Worm (Caenorhabditis elegans) whole organism, L2 larva: ENCODE data around the gene spin-3.
A peak's percentile ranks its signal among the peaks of the same experiment; 100 is the strongest.

ENCODE experiments used
- C34F6.9 ChIP-seq: fragments of 150-350 bp; optimal IDR thresholded peaks from 2 replicates; lab custom pipeline; 2014; ENCODE audit warnings: missing biosample characterization, missing genetic modification characterization
- F13H6.1 ChIP-seq: sonication (generic microtip); optimal IDR thresholded peaks from 2 replicates; lab custom pipeline; 2016; ENCODE audit warnings: missing genetic modification characterization, missing compliant biosample characterization
- R02D3.7 ChIP-seq: fragments of 150-350 bp; optimal IDR thresholded peaks from 2 replicates; lab custom pipeline; 2014; ENCODE audit warnings: missing biosample characterization, missing genetic modification characterization
- Y55F3AM.14 ChIP-seq: fragments of 200-800 bp; sonication (Bioruptor generic); optimal IDR thresholded peaks from 2 replicates; lab custom pipeline; 2018; ENCODE audit warnings: mild to moderate bottlenecking, missing genetic modification characterization, missing compliant biosample characterization
- ZK546.5 ChIP-seq: sonication (generic microtip); optimal IDR thresholded peaks from 2 replicates; lab custom pipeline; 2017; ENCODE audit warnings: missing biosample characterization, missing genetic modification characterization
- alr-1 ChIP-seq: fragments of 150-350 bp; optimal IDR thresholded peaks from 2 replicates; lab custom pipeline; 2014; ENCODE audit warnings: missing biosample characterization, missing genetic modification characterization
- aly-2 ChIP-seq: fragments of 150-350 bp; optimal IDR thresholded peaks from 2 replicates; lab custom pipeline; 2014; ENCODE audit warnings: missing biosample characterization, missing genetic modification characterization
- ama-1 ChIP-seq: fragments of 150-350 bp; optimal IDR thresholded peaks from 2 replicates; lab custom pipeline; 2018; ENCODE audit warnings: inconsistent platforms
- blmp-1 ChIP-seq: sonication (generic microtip); optimal IDR thresholded peaks from 2 replicates; lab custom pipeline; 2017; ENCODE audit warnings: missing genetic modification characterization, mild to moderate bottlenecking, missing compliant biosample characterization, antibody characterized with exemption, moderate library complexity; ENCODE audit not compliant: insufficient read depth
- ceh-16 ChIP-seq: fragments of 150-350 bp; optimal IDR thresholded peaks from 2 replicates; lab custom pipeline; 2014; ENCODE audit warnings: missing biosample characterization, missing genetic modification characterization
- ceh-82 ChIP-seq: fragments of 150-350 bp; optimal IDR thresholded peaks from 2 replicates; lab custom pipeline; 2014; ENCODE audit warnings: missing biosample characterization, missing genetic modification characterization
- crh-2 ChIP-seq: sonication (generic microtip); optimal IDR thresholded peaks from 2 replicates; lab custom pipeline; 2017; ENCODE audit warnings: missing biosample characterization, missing genetic modification characterization
- dmd-4 ChIP-seq: sonication (generic microtip); optimal IDR thresholded peaks from 2 replicates; lab custom pipeline; 2017; ENCODE audit warnings: missing biosample characterization, missing genetic modification characterization
- egl-27 ChIP-seq: sonication (generic microtip); optimal IDR thresholded peaks from 3 replicates; lab custom pipeline; 2017; ENCODE audit warnings: missing biosample characterization, missing genetic modification reagents, missing genetic modification characterization
- elt-1 ChIP-seq: fragments of 150-350 bp; optimal IDR thresholded peaks from 2 replicates; lab custom pipeline; 2014; ENCODE audit warnings: missing biosample characterization, missing genetic modification characterization
- elt-3 ChIP-seq: sonication (generic microtip); optimal IDR thresholded peaks from 2 replicates; lab custom pipeline; 2017; ENCODE audit warnings: missing biosample characterization, missing genetic modification characterization
- gmeb-1 ChIP-seq: fragments of 150-350 bp; optimal IDR thresholded peaks from 2 replicates; lab custom pipeline; 2014; ENCODE audit warnings: missing biosample characterization, missing genetic modification characterization
- lin-11 ChIP-seq: fragments of 150-350 bp; sonication (generic microtip); optimal IDR thresholded peaks from 2 replicates; lab custom pipeline; 2014; ENCODE audit warnings: missing biosample characterization, missing genetic modification characterization, inconsistent platforms, mixed read lengths
- lin-13 ChIP-seq: fragments of 150-350 bp; optimal IDR thresholded peaks from 2 replicates; lab custom pipeline; 2014; ENCODE audit warnings: missing biosample characterization, missing genetic modification reagents, missing genetic modification characterization
- lin-39 ChIP-seq: fragments of 150-350 bp; optimal IDR thresholded peaks from 2 replicates; lab custom pipeline; 2014; ENCODE audit warnings: missing biosample characterization, missing genetic modification reagents, missing genetic modification characterization
- lsy-2 ChIP-seq, 2 experiments: fragments of 150-350 bp in 1 of 2; sonication (generic microtip) in 1 of 2; optimal IDR thresholded peaks; 2 replicates each; lab custom pipeline; 2014 to 2017; ENCODE audit warnings: missing biosample characterization in 2 of 2, missing genetic modification characterization in 2 of 2
- mab-5 ChIP-seq: fragments of 150-350 bp; optimal IDR thresholded peaks from 2 replicates; lab custom pipeline; 2014; ENCODE audit warnings: missing biosample characterization, missing genetic modification characterization
- mbf-1 ChIP-seq: sonication (generic microtip); optimal IDR thresholded peaks from 2 replicates; lab custom pipeline; 2017; ENCODE audit warnings: missing biosample characterization, missing genetic modification characterization
- mdl-1 ChIP-seq, 2 experiments: fragments of 150-350 bp in 1 of 2; sonication (generic microtip) in 1 of 2; optimal IDR thresholded peaks; 2 replicates each; lab custom pipeline; 2017; ENCODE audit warnings: missing biosample characterization in 2 of 2, missing genetic modification characterization in 2 of 2
- nhr-10 ChIP-seq: sonication (generic microtip); optimal IDR thresholded peaks from 2 replicates; lab custom pipeline; 2017; ENCODE audit warnings: missing biosample characterization, missing genetic modification characterization
- nhr-11 ChIP-seq: fragments of 150-350 bp; optimal IDR thresholded peaks from 2 replicates; lab custom pipeline; 2014; ENCODE audit warnings: missing biosample characterization, missing genetic modification characterization
- nhr-12 ChIP-seq: fragments of 150-350 bp; optimal IDR thresholded peaks from 2 replicates; lab custom pipeline; 2014; ENCODE audit warnings: missing biosample characterization, missing genetic modification characterization
- nhr-129 ChIP-seq: fragments of 150-350 bp; optimal IDR thresholded peaks from 2 replicates; lab custom pipeline; 2014; ENCODE audit warnings: missing biosample characterization, missing genetic modification characterization
- nhr-21 ChIP-seq: fragments of 150-350 bp; optimal IDR thresholded peaks from 2 replicates; lab custom pipeline; 2014; ENCODE audit warnings: missing biosample characterization, missing genetic modification characterization
- nhr-23 ChIP-seq: fragments of 150-350 bp; optimal IDR thresholded peaks from 2 replicates; lab custom pipeline; 2014; ENCODE audit warnings: missing biosample characterization, missing genetic modification reagents, missing genetic modification characterization
- nhr-237 ChIP-seq: fragments of 150-350 bp; optimal IDR thresholded peaks from 2 replicates; lab custom pipeline; 2014; ENCODE audit warnings: missing biosample characterization, missing genetic modification characterization
- nhr-25 ChIP-seq: fragments of 150-350 bp; sonication (generic microtip); optimal IDR thresholded peaks from 3 replicates; lab custom pipeline; 2014; ENCODE audit warnings: missing biosample characterization, missing genetic modification characterization
- nhr-6 ChIP-seq: fragments of 150-350 bp; optimal IDR thresholded peaks from 2 replicates; lab custom pipeline; 2014; ENCODE audit warnings: missing biosample characterization, missing genetic modification characterization
- nhr-77 ChIP-seq: fragments of 150-350 bp; optimal IDR thresholded peaks from 2 replicates; lab custom pipeline; 2014; ENCODE audit warnings: missing biosample characterization, missing genetic modification characterization
- peb-1 ChIP-seq: fragments of 150-350 bp; optimal IDR thresholded peaks from 2 replicates; lab custom pipeline; 2014; ENCODE audit warnings: missing biosample characterization, missing genetic modification characterization
- sem-4 ChIP-seq: fragments of 150-350 bp; optimal IDR thresholded peaks from 2 replicates; lab custom pipeline; 2014; ENCODE audit warnings: missing biosample characterization, missing genetic modification reagents, missing genetic modification characterization
- skn-1 ChIP-seq: sonication (generic microtip); optimal IDR thresholded peaks from 2 replicates; lab custom pipeline; 2017; ENCODE audit warnings: missing biosample characterization, missing genetic modification characterization
- sma-3 ChIP-seq: sonication (generic microtip); optimal IDR thresholded peaks from 2 replicates; lab custom pipeline; 2016; ENCODE audit warnings: missing genetic modification reagents, missing genetic modification characterization, missing compliant biosample characterization
- sma-9 ChIP-seq, 2 experiments: fragments of 150-350 bp in 1 of 2; sonication (generic microtip) in 1 of 2; optimal IDR thresholded peaks; 2 replicates each; lab custom pipeline; 2014 to 2016; ENCODE audit warnings: missing genetic modification characterization in 2 of 2, mild to moderate bottlenecking in 1 of 2, missing biosample characterization in 1 of 2, missing compliant biosample characterization in 1 of 2, missing genetic modification reagents in 1 of 2, moderate library complexity in 1 of 2
- snpc-4 ChIP-seq: fragments of 150-350 bp; optimal IDR thresholded peaks from 2 replicates; lab custom pipeline; 2014; ENCODE audit warnings: missing biosample characterization, missing genetic modification characterization
- unc-39 ChIP-seq: fragments of 150-350 bp; optimal IDR thresholded peaks from 2 replicates; lab custom pipeline; 2014; ENCODE audit warnings: missing biosample characterization, missing genetic modification characterization
- unc-55 ChIP-seq: fragments of 150-350 bp; sonication (generic microtip); optimal IDR thresholded peaks from 3 replicates; lab custom pipeline; 2014; ENCODE audit warnings: missing biosample characterization, missing genetic modification reagents, missing genetic modification characterization
- unc-62 ChIP-seq: fragments of 150-350 bp; optimal IDR thresholded peaks from 2 replicates; lab custom pipeline; 2014; ENCODE audit warnings: missing biosample characterization, missing genetic modification reagents, missing genetic modification characterization
- zag-1 ChIP-seq: fragments of 150-350 bp; optimal IDR thresholded peaks from 2 replicates; lab custom pipeline; 2014; ENCODE audit warnings: missing biosample characterization, missing genetic modification characterization
- ztf-1 ChIP-seq: fragments of 200-800 bp; sonication (Bioruptor generic); conservative IDR thresholded peaks from 2 replicates; pipeline ENCODE4 v1.3.6; 2022; ENCODE audit warnings: missing genetic modification characterization, missing compliant biosample characterization
- ztf-11 ChIP-seq: sonication (generic microtip); optimal IDR thresholded peaks from 2 replicates; lab custom pipeline; 2017; ENCODE audit warnings: missing biosample characterization, missing genetic modification characterization
- ztf-4 ChIP-seq: fragments of 150-350 bp; optimal IDR thresholded peaks from 2 replicates; lab custom pipeline; 2014; ENCODE audit warnings: missing biosample characterization, missing genetic modification characterization

The spin-3 gene

ce11 chrX:13143762-13144732 is 14.0 kb downstream of the spin-3 start (continued):
- TF ChIP-seq ztf-4 (no peak), unc-55 (GFP tag; lab: Kevin White, UChicago) (peak; percentile 14), C34F6.9 (tag; lab: Kevin White, UChicago) (peak; percentile 31), Y55F3AM.14 (GFP tag; lab: Kevin White, UChicago) (peak; percentile 24), gmeb-1 (tag; lab: Kevin White, UChicago) (peak; percentile 20), zag-1 (tag; lab: Kevin White, UChicago) (no peak), mdl-1 (tag; optimal IDR thresholded peaks at IDR 0.05; lab: Kevin White, UChicago) (peak; percentile 63 to 86), skn-1 (tag; lab: Kevin White, UChicago) (no peak), nhr-77 (tag; lab: Kevin White, UChicago) (no peak)

ce11 chrX:13144975-13145618 is 15.0 kb downstream of the spin-3 start:
- TF ChIP-seq elt-1 (tag; lab: Kevin White, UChicago) = peak; percentile 12
- TF ChIP-seq crh-2 (tag; lab: Kevin White, UChicago) = peak; percentile 96
- peak; percentile 92 for TF ChIP-seq unc-55 (GFP tag; lab: Kevin White, UChicago)
- TF ChIP-seq nhr-237 (tag; lab: Kevin White, UChicago) = no peak
- no peak for TF ChIP-seq ztf-1 (GFP tag; lab: Robert Waterston, UW)
- TF ChIP-seq nhr-129 (tag; lab: Kevin White, UChicago) = peak; percentile 97
- TF ChIP-seq nhr-25 (tag; lab: Kevin White, UChicago) = peak; percentile 96
- TF ChIP-seq ztf-11 = no peak
- peak; percentile 97 for TF ChIP-seq egl-27
- peak; percentile 95 for TF ChIP-seq sma-9 (GFP tag; optimal IDR thresholded peaks at IDR 0.05; lab: Kevin White, UChicago)
- no peak for TF ChIP-seq sma-9 (tag; optimal IDR thresholded peaks at IDR 0.05; lab: Kevin White, UChicago)
- peak; percentile 84 for TF ChIP-seq ceh-16
- peak; percentile 86 for TF ChIP-seq lin-11 (tag; lab: Kevin White, UChicago)
- peak; percentile 97 for TF ChIP-seq C34F6.9 (tag; lab: Kevin White, UChicago)
- TF ChIP-seq mab-5 (tag; lab: Kevin White, UChicago) = peak; percentile 95
- TF ChIP-seq unc-39 = peak; percentile 95
- peak; percentile 92 for TF ChIP-seq sma-3 (GFP tag; lab: Kevin White, UChicago)
- TF ChIP-seq Y55F3AM.14 (GFP tag; lab: Kevin White, UChicago) = peak; percentile 79
- peak; percentile 92 for TF ChIP-seq lin-13
- TF ChIP-seq skn-1 (tag; lab: Kevin White, UChicago) = no peak
- TF ChIP-seq lsy-2 (tag; optimal IDR thresholded peaks at IDR 0.05; lab: Kevin White, UChicago) = peak; percentile 78 to 92
- peak; percentile 96 for TF ChIP-seq nhr-21 (tag; lab: Kevin White, UChicago)
- no peak for TF ChIP-seq peb-1
- peak; percentile 66 for TF ChIP-seq snpc-4 (tag; lab: Kevin White, UChicago)
- peak; percentile 92 for TF ChIP-seq ztf-4
- TF ChIP-seq R02D3.7 (tag; lab: Kevin White, UChicago) = no peak
- TF ChIP-seq gmeb-1 (tag; lab: Kevin White, UChicago) = peak; percentile 81
- TF ChIP-seq nhr-77 (tag; lab: Kevin White, UChicago) = peak; percentile 2
- peak; percentile 77 for TF ChIP-seq unc-62 (GFP tag; lab: Kevin White, UChicago)
- peak; percentile 92 for TF ChIP-seq alr-1 (tag; lab: Kevin White, UChicago)
- TF ChIP-seq nhr-12 (tag; lab: Kevin White, UChicago) = no peak
- no peak for TF ChIP-seq mbf-1 (tag; lab: Kevin White, UChicago)
- no peak for TF ChIP-seq elt-3 (tag; lab: Kevin White, UChicago)
- peak; percentile 97 for TF ChIP-seq ama-1
- TF ChIP-seq dmd-4 (tag; lab: Kevin White, UChicago) = no peak
- no peak for TF ChIP-seq nhr-23 (tag; lab: Kevin White, UChicago)
- TF ChIP-seq ceh-82 (tag; lab: Kevin White, UChicago) = peak; percentile 80
- TF ChIP-seq nhr-10 (tag; lab: Kevin White, UChicago) = peak; percentile 77
- no peak for TF ChIP-seq aly-2 (tag; lab: Kevin White, UChicago)
- peak; percentile 95 for TF ChIP-seq zag-1 (tag; lab: Kevin White, UChicago)
- TF ChIP-seq nhr-11 = peak; percentile 62
- TF ChIP-seq ZK546.5 = no peak
- peak; percentile 76 for TF ChIP-seq lin-39
- TF ChIP-seq sem-4 (tag; lab: Kevin White, UChicago) = peak; percentile 96
- peak; percentile 93 to 99 for TF ChIP-seq mdl-1 (tag; optimal IDR thresholded peaks at IDR 0.05; lab: Kevin White, UChicago)
- TF ChIP-seq blmp-1 (tag; lab: Kevin White, UChicago) = peak; percentile 87
- TF ChIP-seq F13H6.1 (tag; lab: Kevin White, UChicago) = peak; percentile 98
- peak; percentile 90 for TF ChIP-seq nhr-6 (tag; lab: Kevin White, UChicago)
